Worm (Caenorhabditis elegans) whole organism, L3 larva: ENCODE data around the gene srg-31.
A peak's percentile ranks its signal among the peaks of the same experiment; 100 is the strongest.

Experiments
- R02D3.7 ChIP-seq: fragments of 150-350 bp; optimal IDR thresholded peaks from 2 replicates; lab custom pipeline; 2014; ENCODE audit warnings: missing biosample characterization, missing genetic modification characterization
- aly-2 ChIP-seq: fragments of 150-350 bp; optimal IDR thresholded peaks from 2 replicates; lab custom pipeline; 2014; ENCODE audit warnings: missing biosample characterization, missing genetic modification characterization
- ama-1 ChIP-seq: fragments of 150-350 bp; optimal IDR thresholded peaks from 2 replicates; lab custom pipeline; 2018
- ceh-82 ChIP-seq: fragments of 150-350 bp; optimal IDR thresholded peaks from 2 replicates; lab custom pipeline; 2014; ENCODE audit warnings: missing biosample characterization, missing genetic modification characterization
- ceh-9 ChIP-seq: sonication (generic microtip); optimal IDR thresholded peaks from 2 replicates; lab custom pipeline; 2018; ENCODE audit warnings: missing biosample characterization, missing genetic modification characterization
- egl-27 ChIP-seq: sonication (generic microtip); optimal IDR thresholded peaks from 4 replicates; lab custom pipeline; 2017; ENCODE audit warnings: missing biosample characterization, missing genetic modification reagents, missing genetic modification characterization
- egl-5 ChIP-seq: fragments of 150-350 bp; optimal IDR thresholded peaks from 2 replicates; lab custom pipeline; 2017; ENCODE audit warnings: missing biosample characterization, missing genetic modification reagents, missing genetic modification characterization, inconsistent platforms
- elt-2 ChIP-seq: sonication (generic microtip); optimal IDR thresholded peaks from 2 replicates; lab custom pipeline; 2016; ENCODE audit warnings: missing genetic modification reagents, mild to moderate bottlenecking, missing genetic modification characterization, missing compliant biosample characterization
- elt-3 ChIP-seq, 3 experiments: fragments of 150-350 bp in 1 of 3; sonication (generic microtip) in 2 of 3; optimal IDR thresholded peaks; 2 replicates in 2 of 3; 4 replicates in 1 of 3; lab custom pipeline; 2014 to 2017; ENCODE audit warnings: missing biosample characterization in 3 of 3, missing genetic modification characterization in 3 of 3
- fkh-10 ChIP-seq: sonication (generic microtip); optimal IDR thresholded peaks from 2 replicates; lab custom pipeline; 2017; ENCODE audit warnings: missing biosample characterization, missing genetic modification reagents, missing genetic modification characterization
- jun-1 ChIP-seq: fragments of 150-350 bp; optimal IDR thresholded peaks from 2 replicates; lab custom pipeline; 2014; ENCODE audit warnings: missing biosample characterization, missing genetic modification reagents, missing genetic modification characterization
- lin-15B ChIP-seq: fragments of 150-350 bp; optimal IDR thresholded peaks from 2 replicates; lab custom pipeline; 2014; ENCODE audit warnings: missing biosample characterization, missing genetic modification characterization
- lin-39 ChIP-seq: fragments of 150-350 bp; optimal IDR thresholded peaks from 2 replicates; lab custom pipeline; 2018; ENCODE audit warnings: missing biosample characterization, missing genetic modification reagents, missing genetic modification characterization
- lsy-12 ChIP-seq: sonication (generic microtip); optimal IDR thresholded peaks from 2 replicates; lab custom pipeline; 2016; ENCODE audit warnings: mild to moderate bottlenecking, missing genetic modification characterization, missing compliant biosample characterization
- mml-1 ChIP-seq: fragments of 150-350 bp; sonication (generic microtip); optimal IDR thresholded peaks from 3 replicates; lab custom pipeline; 2014; ENCODE audit warnings: missing biosample characterization, missing genetic modification characterization
- nfya-1 ChIP-seq: sonication (generic microtip); optimal IDR thresholded peaks from 2 replicates; lab custom pipeline; 2017; ENCODE audit warnings: missing genetic modification characterization, mild to moderate bottlenecking, missing compliant biosample characterization, antibody characterized with exemption, moderate library complexity; ENCODE audit not compliant: insufficient read depth
- nhr-11 ChIP-seq: fragments of 150-350 bp; optimal IDR thresholded peaks from 2 replicates; lab custom pipeline; 2014; ENCODE audit warnings: missing biosample characterization, missing genetic modification characterization
- nhr-23 ChIP-seq: fragments of 150-350 bp; optimal IDR thresholded peaks from 2 replicates; lab custom pipeline; 2014; ENCODE audit warnings: missing biosample characterization, missing genetic modification reagents, missing genetic modification characterization
- nhr-237 ChIP-seq: fragments of 150-350 bp; optimal IDR thresholded peaks from 2 replicates; lab custom pipeline; 2014; ENCODE audit warnings: missing biosample characterization, missing genetic modification characterization
- nhr-25 ChIP-seq: sonication (generic microtip); optimal IDR thresholded peaks from 2 replicates; lab custom pipeline; 2017; ENCODE audit warnings: missing biosample characterization, missing genetic modification characterization
- nhr-28 ChIP-seq: fragments of 150-350 bp; optimal IDR thresholded peaks from 2 replicates; lab custom pipeline; 2014; ENCODE audit warnings: missing biosample characterization, missing genetic modification characterization
- nhr-43 ChIP-seq: sonication (generic microtip); optimal IDR thresholded peaks from 2 replicates; lab custom pipeline; 2016; ENCODE audit warnings: mild to moderate bottlenecking, missing genetic modification characterization, missing compliant biosample characterization; ENCODE audit not compliant: poor library complexity, severe bottlenecking
- nhr-67 ChIP-seq: fragments of 150-350 bp; optimal IDR thresholded peaks from 2 replicates; lab custom pipeline; 2014; ENCODE audit warnings: missing biosample characterization, missing genetic modification characterization
- nhr-76 ChIP-seq: fragments of 150-350 bp; sonication (generic microtip); optimal IDR thresholded peaks from 5 replicates; lab custom pipeline; 2014; ENCODE audit warnings: missing biosample characterization, missing genetic modification characterization
- pha-4 ChIP-seq: fragments of 150-350 bp; optimal IDR thresholded peaks from 2 replicates; lab custom pipeline; 2014; ENCODE audit warnings: missing biosample characterization, missing genetic modification reagents, missing genetic modification characterization
- pqm-1 ChIP-seq: fragments of 150-350 bp; optimal IDR thresholded peaks from 2 replicates; lab custom pipeline; 2017; ENCODE audit warnings: missing biosample characterization, missing genetic modification characterization, inconsistent platforms
- sea-2 ChIP-seq: fragments of 150-350 bp; sonication (generic microtip); optimal IDR thresholded peaks from 4 replicates; lab custom pipeline; 2014; ENCODE audit warnings: missing biosample characterization, missing genetic modification reagents, missing genetic modification characterization
- skn-1 ChIP-seq: fragments of 150-350 bp; optimal IDR thresholded peaks from 2 replicates; lab custom pipeline; 2014; ENCODE audit warnings: missing biosample characterization, missing genetic modification characterization
- snpc-4 ChIP-seq: fragments of 150-350 bp; optimal IDR thresholded peaks from 2 replicates; lab custom pipeline; 2014; ENCODE audit warnings: missing biosample characterization, missing genetic modification characterization
- unc-39 ChIP-seq: sonication (generic microtip); optimal IDR thresholded peaks from 4 replicates; lab custom pipeline; 2017; ENCODE audit warnings: missing biosample characterization, missing genetic modification characterization
- unc-62 ChIP-seq: fragments of 150-350 bp; sonication (generic microtip); optimal IDR thresholded peaks from 4 replicates; lab custom pipeline; 2014; ENCODE audit warnings: missing biosample characterization, missing genetic modification reagents, missing genetic modification characterization
- zag-1 ChIP-seq: fragments of 150-350 bp; optimal IDR thresholded peaks from 2 replicates; lab custom pipeline; 2014; ENCODE audit warnings: missing biosample characterization, missing genetic modification characterization
- ztf-11 ChIP-seq: fragments of 150-350 bp; optimal IDR thresholded peaks from 2 replicates; lab custom pipeline; 2014; ENCODE audit warnings: missing biosample characterization, missing genetic modification characterization
- ztf-4 ChIP-seq: fragments of 150-350 bp; optimal IDR thresholded peaks from 2 replicates; lab custom pipeline; 2014; ENCODE audit warnings: missing biosample characterization, missing genetic modification characterization

The srg-31 gene

DNA sequence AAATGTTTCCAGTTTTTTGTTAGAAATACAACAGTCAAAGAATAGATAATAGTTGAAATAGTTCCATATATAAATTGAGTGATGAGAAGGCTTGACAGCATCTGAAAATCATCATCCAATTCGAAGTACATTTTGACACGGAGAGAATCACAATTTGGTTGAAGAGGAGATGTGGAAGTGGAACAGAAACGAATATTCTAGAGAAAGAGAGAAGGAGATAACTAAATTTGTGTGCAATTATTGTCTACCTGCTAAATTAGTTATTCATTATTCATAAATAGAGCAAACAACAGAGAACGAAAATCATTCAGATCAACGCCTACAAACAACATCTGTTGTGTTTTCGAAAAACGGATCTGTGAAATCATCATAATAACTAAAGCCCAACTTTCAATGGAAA, at the start of gene srg-31:
srg-31 (minus strand) TSS at position 101 of the 400 bp plus-strand sequence.
- no peak for TF ChIP-seq unc-62
- TF ChIP-seq skn-1 (tag; lab: Kevin White, UChicago), result no peak
- TF ChIP-seq lin-39 (tag; lab: Kevin White, UChicago), result no peak
- TF ChIP-seq ztf-11 (tag; lab: Kevin White, UChicago), result no peak
- TF ChIP-seq nhr-11 (tag; lab: Kevin White, UChicago), result no peak
- TF ChIP-seq lin-15B (tag; lab: Kevin White, UChicago), result no peak

DNA sequence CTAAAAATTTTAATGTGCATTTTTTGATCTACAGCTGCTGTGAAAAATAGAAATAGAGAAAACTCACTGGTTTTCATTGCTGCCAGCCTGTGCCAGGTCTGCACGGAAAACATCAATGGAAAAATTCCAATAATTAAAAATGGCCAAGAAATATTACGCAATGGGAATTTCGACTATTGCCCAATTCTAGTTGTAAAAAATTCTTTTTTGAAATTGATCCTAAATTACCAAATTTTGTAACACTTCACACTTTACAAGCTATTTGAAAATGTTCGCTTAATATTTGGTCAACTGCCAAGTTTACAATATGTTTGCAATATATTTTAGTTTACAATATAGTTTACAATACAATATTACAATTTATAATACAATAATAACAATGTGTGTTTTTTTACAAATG, 47.0 kb upstream of the srg-31 start:
- TF ChIP-seq nhr-25 (tag; lab: Kevin White, UChicago) (no peak), elt-2 (tag; lab: Kevin White, UChicago) (peak; percentile 40)
- TF ChIP-seq, all 47 proteins: peak for 1

DNA sequence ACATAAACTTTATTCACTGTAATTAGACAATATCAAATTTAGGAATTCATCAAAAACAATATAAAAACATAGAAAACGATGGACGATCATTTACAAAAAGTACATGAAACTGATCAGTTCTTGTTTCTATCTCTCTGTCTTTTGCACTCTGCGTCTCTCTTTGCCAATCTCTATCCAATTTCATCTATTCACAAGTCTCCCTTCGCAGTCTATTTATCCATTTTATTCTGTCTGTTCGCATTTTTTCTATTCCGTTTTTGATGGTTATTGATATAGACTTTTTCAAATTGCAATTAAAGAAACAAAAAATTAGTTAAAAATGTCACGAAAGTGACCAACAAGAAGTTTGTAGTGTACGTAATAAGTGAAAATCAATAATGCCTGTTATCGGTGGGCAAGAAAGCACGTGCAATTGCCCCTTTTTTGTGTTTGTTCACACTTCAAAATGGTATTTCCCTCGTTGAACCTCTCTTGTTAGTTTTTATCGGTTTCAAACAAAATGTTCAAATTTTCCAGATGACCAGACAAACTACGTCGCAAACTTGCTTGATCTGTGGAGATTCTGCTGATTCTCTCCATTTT, 44.7 kb upstream of the srg-31 start, which contains the start of gene nhr-42:
nhr-42 (plus strand) TSS at position 517 of the 582 bp plus-strand sequence.
- no peak for TF ChIP-seq lin-15B (tag; lab: Kevin White, UChicago)
- TF ChIP-seq zag-1 (tag; lab: Kevin White, UChicago), result no peak
- TF ChIP-seq mml-1 (tag; lab: Kevin White, UChicago), result no peak
- no peak for TF ChIP-seq ztf-11 (tag; lab: Kevin White, UChicago)
- no peak for TF ChIP-seq lin-39 (tag; lab: Kevin White, UChicago)
- no peak for TF ChIP-seq ama-1 (lab: Kevin White, UChicago)
- no peak for TF ChIP-seq nhr-67
- TF ChIP-seq nhr-43 (tag; lab: Kevin White, UChicago), result peak; percentile 5
- TF ChIP-seq elt-3 (tag; optimal IDR thresholded peaks at IDR 0.05; lab: Kevin White, UChicago), result no peak
- TF ChIP-seq sea-2 (GFP tag; lab: Kevin White, UChicago), result no peak
- no peak for TF ChIP-seq egl-27
- TF ChIP-seq ztf-4 (tag; lab: Kevin White, UChicago), result no peak
- TF ChIP-seq nfya-1 (tag; lab: Kevin White, UChicago), result peak; percentile 14
- no peak for TF ChIP-seq nhr-28 (tag; lab: Kevin White, UChicago)
- no peak for TF ChIP-seq ceh-9
- TF ChIP-seq unc-39 (tag; lab: Kevin White, UChicago), result no peak
- TF ChIP-seq aly-2, result no peak
- peak; percentile 16 for TF ChIP-seq nhr-25 (tag; lab: Kevin White, UChicago)
- TF ChIP-seq elt-2 (tag; lab: Kevin White, UChicago), result peak; percentile 66
- no peak for TF ChIP-seq unc-62
- TF ChIP-seq pqm-1 (tag; lab: Kevin White, UChicago), result peak; percentile 56
- TF ChIP-seq nhr-237, result no peak
- TF ChIP-seq pha-4, result peak; percentile 84
- TF ChIP-seq nhr-11 (tag; lab: Kevin White, UChicago), result no peak
- peak; percentile 57 for TF ChIP-seq nhr-76 (tag; lab: Kevin White, UChicago)
- no peak for TF ChIP-seq snpc-4 (tag; lab: Kevin White, UChicago)
- no peak for TF ChIP-seq lsy-12
- TF ChIP-seq R02D3.7 (tag; lab: Kevin White, UChicago), result no peak
- no peak for TF ChIP-seq ceh-82 (tag; lab: Kevin White, UChicago)

DNA sequence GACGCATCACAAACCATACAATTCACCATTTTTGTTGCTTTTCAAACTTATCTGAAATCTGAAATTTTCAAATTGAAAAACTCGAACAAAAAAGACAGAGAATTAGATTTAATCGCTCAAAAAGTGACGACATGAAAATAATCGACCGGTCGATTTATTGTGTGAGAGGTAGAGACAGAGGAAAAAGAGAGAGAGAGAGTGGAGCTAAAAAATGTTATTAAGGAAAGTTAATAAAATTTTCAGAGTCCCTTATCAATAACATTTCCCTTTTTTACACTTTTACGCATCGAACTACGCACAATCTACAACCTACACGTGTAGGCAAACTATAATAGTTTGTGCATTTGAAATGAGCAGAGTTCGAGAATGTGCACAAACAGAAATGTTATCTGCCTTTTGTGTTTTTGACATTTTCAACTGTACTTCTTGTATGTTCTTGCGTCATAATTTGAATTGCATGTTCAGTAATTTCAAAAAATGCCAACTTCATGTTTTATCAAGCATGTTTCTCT, 43.4 kb upstream of the srg-31 start, which contains the start of gene nhr-107:
nhr-107 (minus strand) TSS at position 51 of the 512 bp plus-strand sequence.
- TF ChIP-seq pqm-1 (tag; lab: Kevin White, UChicago), result peak; percentile 33
- TF ChIP-seq ama-1 (lab: Kevin White, UChicago), result no peak
- TF ChIP-seq elt-2 (tag; lab: Kevin White, UChicago), result peak; percentile 70
- TF ChIP-seq nhr-23 (tag; lab: Kevin White, UChicago), result no peak
- TF ChIP-seq, all 47 proteins: peak for 2

DNA sequence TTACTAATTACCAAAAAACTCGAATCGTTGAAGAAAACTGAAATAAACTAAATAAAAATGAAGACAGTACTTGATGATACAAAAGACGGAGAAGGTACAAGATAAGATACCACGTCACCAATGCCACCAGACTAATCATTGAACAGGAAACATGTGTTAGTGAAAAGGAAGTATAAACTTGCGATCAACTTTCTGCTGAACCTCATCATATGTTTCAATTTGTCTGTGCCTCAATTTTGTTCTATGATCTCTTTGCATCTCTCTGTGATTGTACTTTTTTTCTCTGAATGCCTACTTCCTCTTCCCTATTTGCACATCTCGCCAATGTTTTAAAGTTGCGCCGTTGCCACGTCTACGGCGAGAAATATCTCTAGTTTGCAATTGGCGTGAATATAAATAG, 40.3 kb upstream of the srg-31 start:
- TF ChIP-seq pqm-1 (tag; lab: Kevin White, UChicago) (peak; percentile 89), elt-2 (tag; lab: Kevin White, UChicago) (peak; percentile 78), nhr-23 (tag; lab: Kevin White, UChicago) (peak; percentile 43), nfya-1 (tag; lab: Kevin White, UChicago) (peak; percentile 13), ama-1 (lab: Kevin White, UChicago) (no peak), aly-2 (no peak), nhr-43 (tag; lab: Kevin White, UChicago) (peak; percentile 75), jun-1 (tag; lab: Kevin White, UChicago) (peak; percentile 59), nhr-25 (tag; lab: Kevin White, UChicago) (peak; percentile 74), fkh-10 (GFP tag; lab: Kevin White, UChicago) (no peak), nhr-76 (tag; lab: Kevin White, UChicago) (peak; percentile 82), snpc-4 (tag; lab: Kevin White, UChicago) (no peak), egl-27 (peak; percentile 86), pha-4 (peak; percentile 37), egl-5 (tag; lab: Kevin White, UChicago) (no peak)
